Worm (Caenorhabditis elegans) whole organism, young adult: ENCODE data around the gene nhr-66.
A peak's percentile ranks its signal among the peaks of the same experiment; 100 is the strongest.

Source experiments
- B0019.2 ChIP-seq: fragments of 200-800 bp; sonication (Bioruptor generic); conservative IDR thresholded peaks from 2 replicates; pipeline ENCODE4 v1.3.6; 2022; ENCODE audit warnings: missing genetic modification reagents, missing genetic modification characterization, missing compliant biosample characterization
- B0261.1 ChIP-seq: sonication (generic microtip); optimal IDR thresholded peaks from 2 replicates; lab custom pipeline; 2016; ENCODE audit warnings: mild to moderate bottlenecking, missing genetic modification characterization, moderate library complexity, missing compliant biosample characterization
- C06A6.2 ChIP-seq: fragments of 200-800 bp; sonication (Bioruptor generic); conservative IDR thresholded peaks from 2 replicates; pipeline ENCODE4 v1.3.6; 2022; ENCODE audit warnings: missing genetic modification characterization, missing compliant biosample characterization
- D2030.7 ChIP-seq: fragments of 200-800 bp; sonication (Bioruptor generic); IDR thresholded peaks from 2 replicates; pipeline ENCODE4 v1.3.6; 2022; ENCODE audit warnings: missing genetic modification reagents, missing genetic modification characterization, missing compliant biosample characterization
- K12H6.12 ChIP-seq: fragments of 200-800 bp; sonication (Bioruptor generic); optimal IDR thresholded peaks from 2 replicates; lab custom pipeline; 2018; ENCODE audit warnings: mild to moderate bottlenecking, missing genetic modification characterization, missing compliant biosample characterization
- T07F8.4 ChIP-seq: sonication (generic microtip); optimal IDR thresholded peaks from 2 replicates; lab custom pipeline; 2016; ENCODE audit warnings: mild to moderate bottlenecking, missing genetic modification characterization, moderate library complexity, missing compliant biosample characterization
- T26A5.8 ChIP-seq: sonication (generic microtip); optimal IDR thresholded peaks from 2 replicates; lab custom pipeline; 2016; ENCODE audit warnings: missing genetic modification characterization, missing compliant biosample characterization
- Y53G8AR.9 ChIP-seq: fragments of 200-800 bp; sonication (Bioruptor generic); conservative IDR thresholded peaks from 2 replicates; pipeline ENCODE4 v1.3.6; 2022; ENCODE audit warnings: missing genetic modification reagents, missing genetic modification characterization, missing compliant biosample characterization
- akir-1 ChIP-seq: fragments of 200-800 bp; sonication (Bioruptor generic); optimal IDR thresholded peaks from 2 replicates; lab custom pipeline; 2018; ENCODE audit warnings: mild to moderate bottlenecking, missing genetic modification characterization, moderate library complexity, missing compliant biosample characterization
- ama-1 ChIP-seq, 3 experiments: fragments of 150-350 bp in 1 of 3; sonication (generic microtip) in 2 of 3; optimal IDR thresholded peaks; 2 replicates each; lab custom pipeline; 2014 to 2018; ENCODE audit warnings: missing biosample characterization in 2 of 3, missing genetic modification characterization in 2 of 3, missing genetic modification reagents in 2 of 3
- aptf-3 ChIP-seq: fragments of 200-800 bp; sonication (Bioruptor generic); IDR thresholded peaks from 2 replicates; pipeline ENCODE4 v1.3.6; 2022; ENCODE audit warnings: missing genetic modification characterization, missing compliant biosample characterization
- bed-1 ChIP-seq: fragments of 200-800 bp; sonication (Bioruptor generic); IDR thresholded peaks from 2 replicates; pipeline ENCODE4 v1.3.6; 2022; ENCODE audit warnings: missing genetic modification reagents, missing genetic modification characterization, missing compliant biosample characterization
- ccch-3 ChIP-seq: fragments of 200-800 bp; sonication (Bioruptor generic); optimal IDR thresholded peaks from 2 replicates; lab custom pipeline; 2018; ENCODE audit warnings: mild to moderate bottlenecking, missing genetic modification characterization, missing compliant biosample characterization
- ceh-40 ChIP-seq: fragments of 200-800 bp; sonication (Bioruptor generic); IDR thresholded peaks from 2 replicates; pipeline ENCODE4 v1.3.6; 2022; ENCODE audit warnings: missing genetic modification characterization, missing compliant biosample characterization
- ceh-58 ChIP-seq: fragments of 200-800 bp; sonication (Bioruptor generic); IDR thresholded peaks from 2 replicates; pipeline ENCODE4 v1.3.6; 2022; ENCODE audit warnings: missing genetic modification characterization, missing compliant biosample characterization
- ceh-79 ChIP-seq: sonication (generic microtip); optimal IDR thresholded peaks from 2 replicates; lab custom pipeline; 2017; ENCODE audit warnings: mild to moderate bottlenecking, missing genetic modification characterization, missing compliant biosample characterization
- ceh-91 ChIP-seq: fragments of 200-800 bp; sonication (Bioruptor generic); IDR thresholded peaks from 2 replicates; pipeline ENCODE4 v1.3.6; 2022; ENCODE audit warnings: missing genetic modification reagents, missing genetic modification characterization, missing compliant biosample characterization
- die-1 ChIP-seq: sonication (generic microtip); optimal IDR thresholded peaks from 2 replicates; lab custom pipeline; 2016; ENCODE audit warnings: missing genotype, mild to moderate bottlenecking, missing genetic modification characterization, missing compliant biosample characterization
- ekl-4 ChIP-seq: fragments of 200-800 bp; sonication (Bioruptor generic); IDR thresholded peaks from 2 replicates; pipeline ENCODE4 v1.3.6; 2022; ENCODE audit warnings: missing genetic modification reagents, missing genetic modification characterization, missing compliant biosample characterization
- fkh-3 ChIP-seq: sonication (generic microtip); optimal IDR thresholded peaks from 2 replicates; lab custom pipeline; 2016; ENCODE audit warnings: mild to moderate bottlenecking, missing genetic modification characterization, missing compliant biosample characterization
- hrde-1 ChIP-seq: sonication (generic microtip); optimal IDR thresholded peaks from 2 replicates; lab custom pipeline; 2016; ENCODE audit warnings: missing genetic modification characterization, mild to moderate bottlenecking, missing compliant biosample characterization, moderate library complexity, missing genotype, missing genetic modification reagents, borderline replicate concordance
- let-526 ChIP-seq: fragments of 200-800 bp; sonication (Bioruptor generic); IDR thresholded peaks from 2 replicates; pipeline ENCODE4 v1.3.6; 2022; ENCODE audit warnings: missing genetic modification reagents, missing genetic modification characterization, missing compliant biosample characterization
- let-607 ChIP-seq, 2 experiments: fragments of 200-800 bp in 1 of 2; sonication (Bioruptor generic) in 1 of 2; sonication (generic microtip) in 1 of 2; optimal IDR thresholded peaks; 2 replicates each; lab custom pipeline; 2016 to 2018; ENCODE audit warnings: mild to moderate bottlenecking in 2 of 2, missing compliant biosample characterization in 2 of 2, missing genetic modification characterization in 2 of 2, moderate library complexity in 2 of 2, missing genotype in 1 of 2
- lsl-1 ChIP-seq: fragments of 200-800 bp; sonication (Bioruptor generic); optimal IDR thresholded peaks from 2 replicates; lab custom pipeline; 2018; ENCODE audit warnings: mild to moderate bottlenecking, missing genetic modification characterization, moderate library complexity, missing compliant biosample characterization
- madf-3 ChIP-seq: fragments of 200-800 bp; sonication (Bioruptor generic); IDR thresholded peaks from 2 replicates; pipeline ENCODE4 v1.3.6; 2022; ENCODE audit warnings: missing genetic modification reagents, missing genetic modification characterization, missing compliant biosample characterization
- madf-6 ChIP-seq: fragments of 200-800 bp; sonication (Bioruptor generic); IDR thresholded peaks from 2 replicates; pipeline ENCODE4 v1.3.6; 2022; ENCODE audit warnings: missing genetic modification reagents, missing genetic modification characterization, missing compliant biosample characterization
- nhr-27 ChIP-seq: fragments of 200-800 bp; sonication (Bioruptor generic); optimal IDR thresholded peaks from 2 replicates; lab custom pipeline; 2018; ENCODE audit warnings: mild to moderate bottlenecking, missing genetic modification characterization, moderate library complexity, missing compliant biosample characterization
- pha-4 ChIP-seq: fragments of 150-350 bp; sonication (generic microtip); optimal IDR thresholded peaks from 2 replicates; lab custom pipeline; 2014; ENCODE audit warnings: missing biosample characterization, missing genetic modification reagents, missing genetic modification characterization
- rpc-1 ChIP-seq, 2 experiments: fragments of 150-350 bp in 1 of 2; sonication (generic microtip) in 1 of 2; optimal IDR thresholded peaks; 2 replicates each; lab custom pipeline; 2014 to 2018; ENCODE audit warnings: missing biosample characterization in 1 of 2, missing genetic modification characterization in 1 of 2, missing genetic modification reagents in 1 of 2, missing genotype in 1 of 2
- snpc-4 ChIP-seq, 5 experiments: fragments of 150-350 bp in 1 of 5; sonication (generic microtip) in 4 of 5; optimal IDR thresholded peaks; 2 replicates each; lab custom pipeline; 2014 to 2018; ENCODE audit warnings: missing genetic modification characterization in 5 of 5, missing biosample characterization in 3 of 5, antibody characterized with exemption in 2 of 5, mild to moderate bottlenecking in 2 of 5, missing compliant biosample characterization in 2 of 5, missing genotype in 2 of 5, moderate library complexity in 2 of 5, missing genetic modification reagents in 1 of 5
- somi-1 ChIP-seq: fragments of 200-800 bp; sonication (Bioruptor generic); optimal IDR thresholded peaks from 2 replicates; lab custom pipeline; 2018; ENCODE audit warnings: mild to moderate bottlenecking, missing genetic modification characterization, missing compliant biosample characterization
- tbx-9 ChIP-seq: sonication (generic microtip); optimal IDR thresholded peaks from 2 replicates; lab custom pipeline; 2016; ENCODE audit warnings: borderline replicate concordance, missing genetic modification characterization, inconsistent platforms, missing compliant biosample characterization
- unc-62 ChIP-seq: fragments of 150-350 bp; optimal IDR thresholded peaks from 2 replicates; lab custom pipeline; 2014; ENCODE audit warnings: missing biosample characterization, missing genetic modification reagents, missing genetic modification characterization
- xnd-1 ChIP-seq: sonication (generic microtip); optimal IDR thresholded peaks from 2 replicates; lab custom pipeline; 2016; ENCODE audit warnings: missing genotype, missing genetic modification reagents, missing genetic modification characterization, missing compliant biosample characterization
- zfh-2 ChIP-seq: fragments of 200-800 bp; sonication (Bioruptor generic); conservative IDR thresholded peaks from 2 replicates; pipeline ENCODE4 v1.3.6; 2022; ENCODE audit warnings: missing genetic modification reagents, missing genetic modification characterization, missing compliant biosample characterization
- zim-3 ChIP-seq: sonication (generic microtip); optimal IDR thresholded peaks from 2 replicates; lab custom pipeline; 2017; ENCODE audit warnings: mild to moderate bottlenecking, missing genetic modification characterization, moderate library complexity, missing compliant biosample characterization
- ztf-22 ChIP-seq: fragments of 200-800 bp; sonication (Bioruptor generic); optimal IDR thresholded peaks from 2 replicates; lab custom pipeline; 2018; ENCODE audit warnings: mild to moderate bottlenecking, missing genetic modification characterization, moderate library complexity, missing compliant biosample characterization
- ztf-28 ChIP-seq: fragments of 200-800 bp; sonication (Bioruptor generic); IDR thresholded peaks from 2 replicates; pipeline ENCODE4 v1.3.6; 2022; ENCODE audit warnings: missing genetic modification reagents, missing genetic modification characterization, missing compliant biosample characterization
- ztf-6 ChIP-seq: fragments of 200-800 bp; sonication (Bioruptor generic); IDR thresholded peaks from 2 replicates; pipeline ENCODE4 v1.3.6; 2022; ENCODE audit warnings: missing genetic modification reagents, missing genetic modification characterization, missing compliant biosample characterization

Gene nhr-66

ce11 chrIV:8252856-8253255, 16.5 kb upstream of the nhr-66 start (continued):
- TF ChIP-seq unc-62: no peak
- peak; percentile 19 for TF ChIP-seq akir-1
- no peak; the same call in 1 of the 2 replicates for TF ChIP-seq madf-6
- no peak for TF ChIP-seq xnd-1
- TF ChIP-seq zim-3 (tag; lab: Kevin White, UChicago): peak; percentile 97
- TF ChIP-seq ceh-79 (tag; lab: Kevin White, UChicago): peak; percentile 75
- peak; percentile 1 for TF ChIP-seq ccch-3 (GFP tag; lab: Kevin White, UChicago)
- TF ChIP-seq ztf-28 (GFP tag; lab: Robert Waterston, UW): peak; percentile 67; the same call in 1 of the 2 replicates
- TF ChIP-seq let-607 (tag; optimal IDR thresholded peaks at IDR 0.05; lab: Kevin White, UChicago): peak; percentile 31 to 38
- TF ChIP-seq B0019.2 (GFP tag; lab: Robert Waterston, UW): no peak
- peak; percentile 68 for TF ChIP-seq K12H6.12
- no peak for TF ChIP-seq ama-1 (optimal IDR thresholded peaks at IDR 0.05; lab: Kevin White, UChicago)
- TF ChIP-seq ama-1 (GFP tag; optimal IDR thresholded peaks at IDR 0.05; lab: Kevin White, UChicago): peak; percentile 69 to 96
- TF ChIP-seq snpc-4 (GFP tag; optimal IDR thresholded peaks at IDR 0.05; lab: Kevin White, UChicago): peak; percentile 82
- TF ChIP-seq snpc-4 (tag; optimal IDR thresholded peaks at IDR 0.05; lab: Kevin White, UChicago): peak; percentile 37 to 82 (median 66)
- peak; percentile 77 for TF ChIP-seq D2030.7 (GFP tag; lab: Robert Waterston, UW)
- TF ChIP-seq somi-1 (GFP tag; lab: Kevin White, UChicago): peak; percentile 68
- TF ChIP-seq die-1 (tag; lab: Kevin White, UChicago): peak; percentile 95
- no peak for TF ChIP-seq zfh-2 (GFP tag; lab: Robert Waterston, UW)
- 0 out of 2 replicates have a peak, but pooled peaks have one; percentile 35 for TF ChIP-seq Y53G8AR.9 (GFP tag; lab: Robert Waterston, UW)
- peak; percentile 29; the same call in 1 of the 2 replicates for TF ChIP-seq C06A6.2
- TF ChIP-seq fkh-3 (tag; lab: Kevin White, UChicago): peak; percentile 83
- TF ChIP-seq ceh-40 (GFP tag; lab: Robert Waterston, UW): peak; percentile 91; the same call in 1 of the 2 replicates
- TF ChIP-seq bed-1 (GFP tag; lab: Robert Waterston, UW): no peak
- peak; percentile 83 for TF ChIP-seq hrde-1 (tag; lab: Kevin White, UChicago)
- peak; percentile 66; the same call in 1 of the 2 replicates for TF ChIP-seq let-526
- peak; percentile 68 for TF ChIP-seq ztf-22 (GFP tag; lab: Kevin White, UChicago)
- peak; percentile 91 for TF ChIP-seq B0261.1 (tag; lab: Kevin White, UChicago)
- TF ChIP-seq lsl-1: peak; percentile 60
- no peak; the same call in 1 of the 2 replicates for TF ChIP-seq aptf-3 (GFP tag; lab: Robert Waterston, UW)
- peak; percentile 68 for TF ChIP-seq T26A5.8
- TF ChIP-seq ceh-58: 0 out of 2 replicates have a peak, but pooled peaks have one; percentile 71
- no peak for TF ChIP-seq pha-4
- TF ChIP-seq ekl-4: peak; percentile 56; the same call in 1 of the 2 replicates
- peak; percentile 94 for TF ChIP-seq rpc-1 (optimal IDR thresholded peaks at IDR 0.05; lab: Kevin White, UChicago)
- peak; percentile 99 for TF ChIP-seq rpc-1 (tag; optimal IDR thresholded peaks at IDR 0.05; lab: Kevin White, UChicago)
- peak; percentile 61; the same call in 1 of the 2 replicates for TF ChIP-seq ceh-91 (GFP tag; lab: Robert Waterston, UW)
- TF ChIP-seq tbx-9 (tag; lab: Kevin White, UChicago): peak; percentile 29
- peak; percentile 77; the same call in 1 of the 2 replicates for TF ChIP-seq ztf-6 (GFP tag; lab: Robert Waterston, UW)
- TF ChIP-seq nhr-27: peak; percentile 54
- peak; percentile 75 for TF ChIP-seq T07F8.4 (tag; lab: Kevin White, UChicago)
- TF ChIP-seq madf-3 (GFP tag; lab: Robert Waterston, UW): peak; percentile 81
